Fruit fly (Drosophila melanogaster): ENCODE data around the gene Spn.
A peak's percentile ranks its signal among the peaks of the same experiment; 100 is the strongest.

Spn gene

DNA sequence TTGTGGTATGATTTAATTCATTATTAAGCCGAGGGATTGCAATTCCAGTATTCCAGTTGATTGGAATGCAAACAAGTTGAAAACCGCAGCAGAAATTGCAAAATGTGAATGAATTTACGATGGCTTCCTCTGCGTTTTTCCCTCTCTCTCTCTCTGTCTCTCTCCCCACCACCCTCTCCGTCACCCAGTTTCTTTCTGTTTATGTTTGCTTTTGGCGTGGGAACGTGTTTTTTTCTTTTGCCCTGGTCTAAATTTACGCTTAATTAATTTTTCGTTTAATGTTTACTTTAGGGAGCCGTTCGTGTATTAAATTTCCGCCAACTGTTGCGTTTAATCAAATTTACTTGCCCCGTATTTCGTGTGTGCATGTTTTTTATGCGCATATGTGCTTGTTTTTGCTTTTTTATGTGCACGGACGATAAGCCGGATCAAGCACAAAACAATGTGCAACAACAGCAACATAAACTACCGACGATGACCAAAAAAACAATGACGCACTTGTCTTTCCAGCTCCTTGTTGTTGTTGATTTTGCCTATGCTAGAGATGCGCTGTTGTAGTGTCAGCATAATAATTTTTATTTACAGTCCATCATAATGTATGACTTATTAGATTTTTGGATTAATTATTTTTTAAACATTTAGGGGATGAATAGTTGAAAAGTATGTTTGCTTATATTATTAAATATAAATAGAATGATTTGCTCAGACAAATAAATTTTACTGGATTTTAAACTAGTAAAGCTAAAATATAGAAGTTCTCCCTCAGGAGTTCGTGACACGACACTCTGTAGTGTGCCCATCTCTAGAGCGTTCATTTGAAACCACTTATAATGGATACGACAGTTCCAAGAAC, 36.0 kb upstream of the Spn start (continued):
- TF ChIP-seq CG6254 (GFP tag; optimal IDR thresholded peaks at IDR 0.05), result peak; percentile 22
- TF ChIP-seq CG30020 (tag; optimal IDR thresholded peaks at IDR 0.05), result peak; percentile 61
- TF ChIP-seq Taf1 (GFP tag; IDR thresholded peaks at IDR 0.05), result peak; percentile 58; the same call in 1 of the 2 replicates
- peak; percentile 88 for TF ChIP-seq gem (tag; optimal IDR thresholded peaks at IDR 0.05)
- peak; percentile 55 for TF ChIP-seq seq (GFP tag; IDR thresholded peaks at IDR 0.05)
- peak; percentile 76 for TF ChIP-seq Ptx1 (GFP tag; IDR thresholded peaks at IDR 0.05)
- TF ChIP-seq Dbx (GFP tag; IDR thresholded peaks at IDR 0.05), result peak; percentile 80; the same call in 2 of the 3 replicates
- peak; percentile 42 for TF ChIP-seq kni (GFP tag; optimal IDR thresholded peaks at IDR 0.05)
- TF ChIP-seq CG12071 (GFP tag; optimal IDR thresholded peaks at IDR 0.05), result no peak
- no peak for TF ChIP-seq MESR4 (GFP tag; optimal IDR thresholded peaks at IDR 0.05)
- TF ChIP-seq shn (GFP tag; optimal IDR thresholded peaks at IDR 0.05), result peak; percentile 14
- TF ChIP-seq CG7271 (tag; optimal IDR thresholded peaks at IDR 0.05), result peak; percentile 39
- TF ChIP-seq CG6654 (GFP tag; optimal IDR thresholded peaks at IDR 0.05), result peak; percentile 7
- TF ChIP-seq NC2β (GFP tag; optimal IDR thresholded peaks at IDR 0.05), result no peak
- TF ChIP-seq CG7357 (GFP tag; IDR thresholded peaks at IDR 0.05), result no peak
- TF ChIP-seq Dek (tag; optimal IDR thresholded peaks at IDR 0.05), result peak; percentile 69
- TF ChIP-seq Dref (GFP tag; IDR thresholded peaks at IDR 0.05), result no peak
- TF ChIP-seq CG15269 (tag; optimal IDR thresholded peaks at IDR 0.05), result peak; percentile 82
- TF ChIP-seq crc (GFP tag; optimal IDR thresholded peaks at IDR 0.05), result no peak
- TF ChIP-seq ssp (GFP tag; IDR thresholded peaks at IDR 0.05), result peak; percentile 44; the same call in 1 of the 2 replicates
- TF ChIP-seq CG31441 (GFP tag; IDR thresholded peaks at IDR 0.05), result peak; percentile 69
- peak; percentile 61; the same call in 1 of the 2 replicates for TF ChIP-seq aop (GFP tag; IDR thresholded peaks at IDR 0.05)
- TF ChIP-seq psq (GFP tag; optimal IDR thresholded peaks at IDR 0.05), result peak; percentile 32
- TF ChIP-seq Dp (GFP tag; optimal IDR thresholded peaks at IDR 0.05), result no peak
- peak; percentile 69 for TF ChIP-seq twi (tag; optimal IDR thresholded peaks at IDR 0.05)
- peak; percentile 59; the same call in 2 of the 3 replicates for TF ChIP-seq CG17361 (GFP tag; IDR thresholded peaks at IDR 0.05)
- no peak for TF ChIP-seq dm (GFP tag; optimal IDR thresholded peaks at IDR 0.05)
- TF ChIP-seq CG12769 (tag; optimal IDR thresholded peaks at IDR 0.05), result peak; percentile 17
- TF ChIP-seq HLH54F (GFP tag; optimal IDR thresholded peaks at IDR 0.05), result peak; percentile 42
- no peak for TF ChIP-seq lov (optimal IDR thresholded peaks at IDR 0.05)
- TF ChIP-seq lov (GFP tag; IDR thresholded peaks at IDR 0.05), result no peak
- peak; percentile 72 for TF ChIP-seq cwo (GFP tag; optimal IDR thresholded peaks at IDR 0.05)
- TF ChIP-seq CG14965 (GFP tag; optimal IDR thresholded peaks at IDR 0.05; ENCODE audit: borderline replicate concordance), result no peak
- TF ChIP-seq org-1 (GFP tag; optimal IDR thresholded peaks at IDR 0.05), result peak; percentile 66
- no peak for TF ChIP-seq CG3163 (GFP tag; optimal IDR thresholded peaks at IDR 0.05)
- TF ChIP-seq CG3838 (GFP tag; optimal IDR thresholded peaks at IDR 0.05), result peak; percentile 28
- no peak for TF ChIP-seq CG8089 (GFP tag; optimal IDR thresholded peaks at IDR 0.05)
- TF ChIP-seq Poxn (GFP tag; IDR thresholded peaks at IDR 0.05), result 0 out of 2 replicates have a peak, but pooled peaks have one; percentile 17
- peak; percentile 46 for TF ChIP-seq Hsf (GFP tag; optimal IDR thresholded peaks at IDR 0.05)
- TF ChIP-seq ham (GFP tag; IDR thresholded peaks at IDR 0.05), result no peak
- TF ChIP-seq CG16813 (GFP tag; IDR thresholded peaks at IDR 0.05; ENCODE audit: partially characterized antibody), result peak; percentile 85
- peak; percentile 55 for TF ChIP-seq CG14050 (GFP tag; IDR thresholded peaks at IDR 0.05)
- TF ChIP-seq Mrtf (GFP tag; IDR thresholded peaks at IDR 0.05), result no peak
- TF ChIP-seq Nf-YA (GFP tag; IDR thresholded peaks at IDR 0.05), result 0 out of 2 replicates have a peak, but pooled peaks have one; percentile 10
- peak; percentile 49; the same call in 1 of the 2 replicates for TF ChIP-seq CG6272 (GFP tag; IDR thresholded peaks at IDR 0.05)
- TF ChIP-seq PHDP (tag; optimal IDR thresholded peaks at IDR 0.05), result peak; percentile 77
- peak; percentile 64 for TF ChIP-seq unc-4 (GFP tag; IDR thresholded peaks at IDR 0.05; ENCODE audit: partially characterized antibody)
- peak; percentile 65 for TF ChIP-seq NfI (GFP tag; optimal IDR thresholded peaks at IDR 0.05)
- TF ChIP-seq CHES-1-like (GFP tag; optimal IDR thresholded peaks at IDR 0.05), result no peak
